Worm (Caenorhabditis elegans): Measurements from ENCODE around the gene F20C5.5.

DNA sequence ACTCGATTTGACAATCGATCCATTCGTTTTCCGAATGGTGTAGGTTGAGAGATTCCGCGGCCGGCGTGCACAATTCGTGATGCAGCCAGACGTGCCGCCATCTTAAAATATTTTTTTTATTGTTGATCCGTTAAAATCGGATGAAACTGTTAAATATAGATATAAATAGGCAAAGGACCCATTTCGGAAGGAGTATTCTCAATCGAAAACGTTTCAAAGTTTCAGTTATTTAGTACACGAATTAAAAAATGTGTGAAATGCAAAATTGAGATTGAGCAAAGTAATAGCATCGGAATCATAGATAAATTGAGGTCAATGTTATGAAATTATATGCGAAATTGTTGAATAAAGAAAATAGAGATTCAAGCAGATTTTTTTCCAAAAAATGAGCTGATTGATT lies 29.5 kb downstream of the F20C5.5 start, which contains the start of gene mrps-33:
- TF ChIP-seq nhr-237 (tag; optimal IDR thresholded peaks at IDR 0.05) (no peak), nhr-25 (tag; optimal IDR thresholded peaks at IDR 0.05) (no peak), nhr-23 (tag; optimal IDR thresholded peaks at IDR 0.05) (no peak), ama-1 (optimal IDR thresholded peaks at IDR 0.05) (no peak), nhr-12 (tag; optimal IDR thresholded peaks at IDR 0.05) (no peak), ztf-11 (tag; optimal IDR thresholded peaks at IDR 0.05) (no peak), ceh-9 (tag; optimal IDR thresholded peaks at IDR 0.05) (no peak), mdl-1 (tag; optimal IDR thresholded peaks at IDR 0.05) (no peak), elt-2 (tag; optimal IDR thresholded peaks at IDR 0.05) (no peak), unc-39 (tag; optimal IDR thresholded peaks at IDR 0.05) (no peak), skn-1 (tag; optimal IDR thresholded peaks at IDR 0.05) (no peak), ceh-16 (tag; optimal IDR thresholded peaks at IDR 0.05) (no peak), sea-2 (GFP tag; optimal IDR thresholded peaks at IDR 0.05) (no peak), lin-39 (tag; optimal IDR thresholded peaks at IDR 0.05) (no peak)

Data from whole organism, L3 larva.